Worm (Caenorhabditis elegans) whole organism, mixed stage, embryonic: ENCODE data around the gene T05E12.8.

Experiments
- M03D4.4 ChIP-seq: sonication (generic microtip); optimal IDR thresholded peaks from 2 replicates; lab custom pipeline; 2017; ENCODE audit warnings: mild to moderate bottlenecking, missing genetic modification characterization, missing compliant biosample characterization
- nhr-76 ChIP-seq: sonication (generic microtip); optimal IDR thresholded peaks from 2 replicates; lab custom pipeline; 2017; ENCODE audit warnings: missing biosample characterization, missing genetic modification characterization
- snpc-4 ChIP-seq: fragments of 150-350 bp; optimal IDR thresholded peaks from 2 replicates; lab custom pipeline; 2014; ENCODE audit warnings: missing biosample characterization, missing genetic modification characterization

DNA sequence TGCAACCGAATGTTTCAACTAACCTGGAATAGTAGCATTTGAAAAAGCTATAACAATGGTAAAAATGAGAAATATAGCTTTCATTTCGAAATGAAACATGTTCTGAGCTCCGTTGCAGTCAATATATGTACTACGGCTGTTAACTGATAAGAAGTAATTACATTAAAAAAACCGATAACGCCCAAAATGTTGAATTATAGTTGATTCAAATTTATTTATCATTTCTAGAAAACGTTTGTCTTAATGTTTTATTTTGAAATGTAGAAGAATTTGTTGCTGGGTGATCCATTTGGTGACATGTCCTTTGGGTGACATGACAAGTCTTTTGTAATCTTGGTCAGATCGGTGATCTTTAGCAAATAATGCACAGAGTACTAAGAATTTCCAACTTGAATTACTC is 20.4 kb downstream of the T05E12.8 start, which contains the start of gene T05E12.6:
- TF ChIP-seq nhr-76 (no peak), snpc-4 (tag; lab: Kevin White, UChicago) (no peak), M03D4.4 (tag; lab: Kevin White, UChicago) (no peak)
